Fruit fly (Drosophila melanogaster): ENCODE measurements around the gene sqd.

sqd gene

dm6 chr3R:13686371-13687211, 40.5 kb upstream of the sqd start, which contains the start of gene omd (continued):
- TF ChIP-seq CG17361 (GFP tag; IDR thresholded peaks at IDR 0.05) (no peak), bcd (GFP tag; optimal IDR thresholded peaks at IDR 0.05) (peak; percentile 70), CG1529 (GFP tag; optimal IDR thresholded peaks at IDR 0.05) (peak; percentile 60), luna (GFP tag; optimal IDR thresholded peaks at IDR 0.05) (no peak), ssp (GFP tag; IDR thresholded peaks at IDR 0.05) (peak; percentile 18; the same call in 1 of the 2 replicates), Blimp-1 (GFP tag; optimal IDR thresholded peaks at IDR 0.05) (no peak), CG11456 (GFP tag; IDR thresholded peaks at IDR 0.05) (0 out of 3 replicates have a peak, but pooled peaks have one; percentile 53), CG18262 (tag; optimal IDR thresholded peaks at IDR 0.05) (no peak), Nf-YA (GFP tag; IDR thresholded peaks at IDR 0.05) (peak; percentile 68; the same call in 1 of the 2 replicates), ind (GFP tag; optimal IDR thresholded peaks at IDR 0.05) (no peak), CG6813 (GFP tag; optimal IDR thresholded peaks at IDR 0.05) (peak; percentile 85), crc (GFP tag; optimal IDR thresholded peaks at IDR 0.05) (peak; percentile 48), CG4328 (GFP tag; optimal IDR thresholded peaks at IDR 0.05) (peak; percentile 79), Med (GFP tag) (peak; percentile 89), Nf-YB (GFP tag; optimal IDR thresholded peaks at IDR 0.05) (peak; percentile 48), Kr (GFP tag; optimal IDR thresholded peaks at IDR 0.05) (peak; percentile 72), h (optimal IDR thresholded peaks at IDR 0.05) (no peak), Dek (tag; optimal IDR thresholded peaks at IDR 0.05) (peak; percentile 52), Six4 (GFP tag; optimal IDR thresholded peaks at IDR 0.05) (no peak), gcm (GFP tag; optimal IDR thresholded peaks at IDR 0.05) (no peak), dmrt11E (tag; optimal IDR thresholded peaks at IDR 0.05) (peak; percentile 64), repo (GFP tag; optimal IDR thresholded peaks at IDR 0.05) (peak; percentile 25), cwo (GFP tag; optimal IDR thresholded peaks at IDR 0.05) (peak; percentile 61), CG16813 (GFP tag; IDR thresholded peaks at IDR 0.05; ENCODE audit: partially characterized antibody) (0 out of 3 replicates have a peak, but pooled peaks have one; percentile 14), da (GFP tag; optimal IDR thresholded peaks at IDR 0.05) (no peak), lov (optimal IDR thresholded peaks at IDR 0.05) (no peak), lov (GFP tag; IDR thresholded peaks at IDR 0.05) (peak; percentile 80), CG10366 (GFP tag; IDR thresholded peaks at IDR 0.05) (peak; percentile 47), ci (GFP tag; IDR thresholded peaks at IDR 0.05) (peak; percentile 78; the same call in 2 of the 3 replicates), CG10979 (tag; optimal IDR thresholded peaks at IDR 0.05) (peak; percentile 31), CG11085 (GFP tag; IDR thresholded peaks at IDR 0.05) (no peak), Fer1 (GFP tag; optimal IDR thresholded peaks at IDR 0.05) (peak; percentile 78), ab (GFP tag; optimal IDR thresholded peaks at IDR 0.05) (no peak), psq (GFP tag; optimal IDR thresholded peaks at IDR 0.05) (peak; percentile 61), CG9727 (GFP tag; optimal IDR thresholded peaks at IDR 0.05) (peak; percentile 76), CG5245 (GFP tag; optimal IDR thresholded peaks at IDR 0.05) (peak; percentile 33), Ada2b (GFP tag; IDR thresholded peaks at IDR 0.05) (peak; percentile 27; the same call in 1 of the 2 replicates), br (optimal IDR thresholded peaks at IDR 0.05) (no peak), CG33213 (GFP tag; optimal IDR thresholded peaks at IDR 0.05) (peak; percentile 55), CG34376 (GFP tag; optimal IDR thresholded peaks at IDR 0.05) (peak; percentile 96), z (GFP tag; IDR thresholded peaks at IDR 0.05) (0 out of 3 replicates have a peak, but pooled peaks have one; percentile 24), zen2 (GFP tag; IDR thresholded peaks at IDR 0.05; ENCODE audit: partially characterized antibody) (no peak), usp (GFP tag; optimal IDR thresholded peaks at IDR 0.05) (no peak), kni (GFP tag; optimal IDR thresholded peaks at IDR 0.05) (no peak), CG9817 (tag; optimal IDR thresholded peaks at IDR 0.05) (peak; percentile 17), CG8478 (optimal IDR thresholded peaks at IDR 0.05) (no peak), CG7556 (GFP tag; optimal IDR thresholded peaks at IDR 0.05) (no peak), mam (GFP tag; optimal IDR thresholded peaks at IDR 0.05) (no peak), tio (GFP tag; optimal IDR thresholded peaks at IDR 0.05) (no peak), slbo (GFP tag; IDR thresholded peaks at IDR 0.05) (peak; percentile 56)
